Worm (Caenorhabditis elegans) whole organism, late embryonic: Measurements from ENCODE around the gene Y46E12A.2.

Experiments used
- K02D7.2 ChIP-seq: sonication (generic microtip); optimal IDR thresholded peaks from 2 replicates; lab custom pipeline; 2017; ENCODE audit warnings: mild to moderate bottlenecking, missing genetic modification characterization, missing compliant biosample characterization
- K09A11.1 ChIP-seq: sonication (generic microtip); optimal IDR thresholded peaks from 2 replicates; lab custom pipeline; 2017; ENCODE audit warnings: antibody characterized with exemption, mild to moderate bottlenecking, missing genetic modification characterization, missing compliant biosample characterization; ENCODE audit not compliant: insufficient read depth
- T23F11.4 ChIP-seq: fragments of 200-800 bp; sonication (Bioruptor generic); optimal IDR thresholded peaks from 2 replicates; lab custom pipeline; 2018; ENCODE audit warnings: mild to moderate bottlenecking, missing genetic modification characterization, missing compliant biosample characterization
- ama-1 ChIP-seq: fragments of 150-350 bp; optimal IDR thresholded peaks from 2 replicates; lab custom pipeline; 2014
- ceh-14 ChIP-seq: sonication (generic microtip); optimal IDR thresholded peaks from 2 replicates; lab custom pipeline; 2016; ENCODE audit warnings: missing genotype, missing genetic modification characterization, missing compliant biosample characterization
- ceh-22 ChIP-seq: sonication (generic microtip); optimal IDR thresholded peaks from 2 replicates; lab custom pipeline; 2017; ENCODE audit warnings: missing biosample characterization, missing genetic modification characterization
- ceh-30 ChIP-seq: fragments of 150-350 bp; optimal IDR thresholded peaks from 2 replicates; lab custom pipeline; 2014; ENCODE audit warnings: missing biosample characterization, missing genetic modification characterization
- ceh-34 ChIP-seq: sonication (generic microtip); optimal IDR thresholded peaks from 2 replicates; lab custom pipeline; 2016; ENCODE audit warnings: mild to moderate bottlenecking, missing genetic modification characterization, missing compliant biosample characterization
- ceh-48 ChIP-seq: sonication (generic microtip); optimal IDR thresholded peaks from 2 replicates; lab custom pipeline; 2016; ENCODE audit warnings: missing genetic modification characterization, inconsistent platforms, missing compliant biosample characterization
- ceh-6 ChIP-seq: fragments of 200-800 bp; sonication (Bioruptor generic); optimal IDR thresholded peaks from 2 replicates; lab custom pipeline; 2018; ENCODE audit warnings: mild to moderate bottlenecking, missing genetic modification characterization, missing compliant biosample characterization
- dmd-4 ChIP-seq: sonication (generic microtip); optimal IDR thresholded peaks from 2 replicates; lab custom pipeline; 2016; ENCODE audit warnings: borderline replicate concordance, missing genetic modification characterization, missing compliant biosample characterization
- fax-1 ChIP-seq: sonication (generic microtip); optimal IDR thresholded peaks from 2 replicates; lab custom pipeline; 2016; ENCODE audit warnings: missing genotype, missing genetic modification characterization, missing compliant biosample characterization
- fkh-10 ChIP-seq: fragments of 150-350 bp; optimal IDR thresholded peaks from 2 replicates; lab custom pipeline; 2014; ENCODE audit warnings: missing biosample characterization, missing genetic modification reagents, missing genetic modification characterization
- gmeb-2 ChIP-seq: sonication (generic microtip); optimal IDR thresholded peaks from 2 replicates; lab custom pipeline; 2016; ENCODE audit warnings: missing genetic modification characterization, inconsistent platforms, missing compliant biosample characterization
- hlh-15 ChIP-seq: sonication (generic microtip); optimal IDR thresholded peaks from 2 replicates; lab custom pipeline; 2016; ENCODE audit warnings: missing genetic modification characterization, missing compliant biosample characterization
- hlh-30 ChIP-seq: sonication (generic microtip); optimal IDR thresholded peaks from 2 replicates; lab custom pipeline; 2017; ENCODE audit warnings: antibody characterized with exemption, missing genetic modification characterization, missing compliant biosample characterization; ENCODE audit not compliant: insufficient read depth
- hlh-6 ChIP-seq: sonication (generic microtip); optimal IDR thresholded peaks from 2 replicates; lab custom pipeline; 2016; ENCODE audit warnings: missing genotype, missing genetic modification characterization, missing compliant biosample characterization
- lim-6 ChIP-seq: sonication (generic microtip); optimal IDR thresholded peaks from 2 replicates; lab custom pipeline; 2016; ENCODE audit warnings: missing genetic modification characterization, missing compliant biosample characterization
- nfya-1 ChIP-seq: sonication (generic microtip); optimal IDR thresholded peaks from 2 replicates; lab custom pipeline; 2017; ENCODE audit warnings: missing genetic modification characterization, mild to moderate bottlenecking, missing compliant biosample characterization, antibody characterized with exemption, moderate library complexity
- nhr-11 ChIP-seq: fragments of 150-350 bp; optimal IDR thresholded peaks from 2 replicates; lab custom pipeline; 2014; ENCODE audit warnings: missing biosample characterization, missing genetic modification characterization
- odd-2 ChIP-seq: sonication (generic microtip); optimal IDR thresholded peaks from 2 replicates; lab custom pipeline; 2017; ENCODE audit warnings: antibody characterized with exemption, mild to moderate bottlenecking, missing genetic modification characterization, missing compliant biosample characterization
- pat-9 ChIP-seq: fragments of 200-800 bp; sonication (Bioruptor generic); optimal IDR thresholded peaks from 2 replicates; lab custom pipeline; 2018; ENCODE audit warnings: mild to moderate bottlenecking, missing genetic modification characterization, moderate library complexity, missing compliant biosample characterization
- pax-1 ChIP-seq: fragments of 150-350 bp; optimal IDR thresholded peaks from 2 replicates; lab custom pipeline; 2014; ENCODE audit warnings: missing biosample characterization, missing genetic modification characterization
- pha-2 ChIP-seq: sonication (generic microtip); optimal IDR thresholded peaks from 2 replicates; lab custom pipeline; 2017; ENCODE audit warnings: mild to moderate bottlenecking, missing genetic modification characterization, missing compliant biosample characterization
- rnt-1 ChIP-seq: sonication (generic microtip); optimal IDR thresholded peaks from 2 replicates; lab custom pipeline; 2016; ENCODE audit warnings: missing genetic modification characterization, missing compliant biosample characterization
- tbx-2 ChIP-seq: sonication (generic microtip); optimal IDR thresholded peaks from 2 replicates; lab custom pipeline; 2016; ENCODE audit warnings: missing genetic modification characterization, missing compliant biosample characterization
- tbx-7 ChIP-seq: sonication (generic microtip); optimal IDR thresholded peaks from 2 replicates; lab custom pipeline; 2016; ENCODE audit warnings: missing genotype, missing genetic modification characterization, missing compliant biosample characterization
- ttx-3 ChIP-seq: sonication (generic microtip); optimal IDR thresholded peaks from 2 replicates; lab custom pipeline; 2016; ENCODE audit warnings: missing genetic modification reagents, missing genetic modification characterization, missing compliant biosample characterization
- unc-3 ChIP-seq, 2 experiments: fragments of 200-800 bp in 1 of 2; sonication (Bioruptor generic) in 1 of 2; sonication (generic microtip) in 1 of 2; conservative IDR thresholded peaks in 1 of 2; optimal IDR thresholded peaks in 1 of 2; 2 replicates each; pipeline versions ENCODE4 v1.3.6 to Lab custom; 2016 to 2022; ENCODE audit warnings: missing compliant biosample characterization in 2 of 2, missing genetic modification characterization in 2 of 2, missing genetic modification reagents in 1 of 2
- unc-42 ChIP-seq: sonication (generic microtip); optimal IDR thresholded peaks from 2 replicates; lab custom pipeline; 2016; ENCODE audit warnings: missing genotype, missing genetic modification characterization, missing compliant biosample characterization
- unc-86 ChIP-seq: sonication (generic microtip); optimal IDR thresholded peaks from 2 replicates; lab custom pipeline; 2016; ENCODE audit warnings: missing genetic modification characterization, missing compliant biosample characterization
- zip-5 ChIP-seq: sonication (generic microtip); optimal IDR thresholded peaks from 2 replicates; lab custom pipeline; 2016; ENCODE audit warnings: missing genetic modification characterization, missing compliant biosample characterization

The Y46E12A.2 gene

DNA sequence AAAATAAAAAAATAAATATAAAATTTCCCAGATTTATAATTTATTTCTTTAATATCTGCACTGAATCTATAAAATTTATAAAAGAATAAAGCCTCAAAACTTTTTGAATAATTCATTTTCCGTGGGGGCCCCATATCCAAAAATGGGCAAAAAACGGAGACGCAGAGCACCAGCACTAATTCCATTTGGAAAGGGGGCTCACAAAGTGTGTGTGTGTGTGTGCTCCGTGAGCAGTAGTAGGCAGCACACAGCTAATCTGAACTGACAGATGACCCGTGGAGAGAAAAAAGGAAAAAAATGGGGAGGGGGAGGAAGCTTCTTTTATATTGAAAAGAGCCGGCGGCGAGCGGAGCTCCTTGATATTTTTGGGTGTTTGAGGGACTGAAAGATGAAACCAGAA, 33.2 kb downstream of the Y46E12A.2 start:
- TF ChIP-seq unc-42 (tag; lab: Kevin White, UChicago) (peak; percentile 90), pat-9 (tag; lab: Kevin White, UChicago) (no peak)

DNA sequence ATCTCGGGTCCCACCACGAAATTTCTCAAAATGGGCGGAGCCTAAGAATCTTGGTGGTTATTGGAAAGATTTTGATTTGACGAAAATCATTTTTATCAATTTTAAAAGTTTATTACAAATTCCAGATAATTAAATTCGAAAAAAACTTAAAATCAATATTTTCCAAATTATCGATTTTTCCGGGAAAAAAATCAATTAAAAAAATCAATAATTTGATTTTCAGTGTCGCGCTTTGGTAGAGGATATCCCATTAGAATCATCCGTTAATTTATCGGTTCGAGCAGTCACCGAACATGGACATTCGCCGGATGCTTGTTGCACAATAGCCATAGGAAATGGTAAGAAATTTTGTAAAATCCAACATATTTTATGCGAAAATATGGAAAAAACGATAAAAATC, 34.7 kb downstream of the Y46E12A.2 start:
- TF ChIP-seq unc-3 (GFP tag; conservative IDR thresholded peaks at IDR 0.05; lab: Robert Waterston, UW), result no peak
- TF ChIP-seq unc-3 (tag; optimal IDR thresholded peaks at IDR 0.05; lab: Kevin White, UChicago), result no peak
- TF ChIP-seq ceh-48 (tag; lab: Kevin White, UChicago), result peak; percentile 34

DNA sequence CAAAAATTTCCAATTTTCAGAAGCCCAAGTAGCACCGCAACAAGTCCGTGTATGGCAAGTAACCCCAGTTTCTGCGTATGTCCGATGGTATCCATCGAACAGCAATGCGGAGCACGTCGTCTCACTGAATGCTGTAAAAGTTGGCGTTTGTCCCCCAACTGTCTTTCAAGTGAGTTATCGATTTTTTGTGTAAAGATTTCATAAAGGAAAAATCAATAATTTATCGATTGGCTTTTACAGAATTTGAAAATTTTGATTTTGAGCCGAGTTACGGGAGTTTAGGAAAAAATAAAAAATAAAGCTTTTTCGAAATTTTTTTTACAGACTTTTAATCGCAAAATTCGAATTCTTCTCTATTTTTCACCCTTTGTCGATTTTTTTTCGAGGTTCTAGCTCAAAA, 35.4 kb downstream of the Y46E12A.2 start:
- TF ChIP-seq ama-1 (lab: Kevin White, UChicago), result no peak
- TF ChIP-seq T23F11.4 (GFP tag; lab: Kevin White, UChicago), result no peak
- TF ChIP-seq nhr-11 (tag; lab: Kevin White, UChicago), result no peak
- no peak for TF ChIP-seq ceh-30
- TF ChIP-seq dmd-4, result no peak
- TF ChIP-seq fkh-10 (GFP tag; lab: Kevin White, UChicago), result no peak
- TF ChIP-seq hlh-15 (tag; lab: Kevin White, UChicago), result no peak
- TF ChIP-seq unc-42 (tag; lab: Kevin White, UChicago), result no peak
- no peak for TF ChIP-seq K02D7.2 (tag; lab: Kevin White, UChicago)
- no peak for TF ChIP-seq rnt-1
- TF ChIP-seq lim-6, result no peak
- TF ChIP-seq ceh-14 (tag; lab: Kevin White, UChicago), result no peak
- TF ChIP-seq zip-5, result no peak
- no peak for TF ChIP-seq K09A11.1 (tag; lab: Kevin White, UChicago)

DNA sequence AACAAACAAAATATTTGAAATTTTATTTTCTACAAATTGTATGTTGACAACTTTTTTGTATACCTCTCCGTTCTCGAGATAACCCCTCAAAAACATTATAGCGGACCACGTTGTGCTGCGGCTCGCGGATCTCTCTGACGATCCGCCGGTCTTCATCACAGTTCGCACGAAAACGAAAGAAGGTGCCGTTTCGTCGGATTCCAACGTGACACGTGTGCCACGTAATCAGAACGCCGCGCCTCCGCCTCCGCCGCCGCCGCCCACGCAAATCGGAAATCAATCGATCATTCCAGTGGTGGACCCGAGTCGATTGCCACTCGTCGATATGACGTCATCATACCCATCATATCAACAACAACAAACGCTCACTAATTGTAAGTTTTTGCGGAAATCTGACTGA, 40.7 kb downstream of the Y46E12A.2 start:
- TF ChIP-seq unc-3 (GFP tag; conservative IDR thresholded peaks at IDR 0.05; lab: Robert Waterston, UW), result no peak
- TF ChIP-seq unc-3 (tag; optimal IDR thresholded peaks at IDR 0.05; lab: Kevin White, UChicago), result no peak
- no peak for TF ChIP-seq odd-2 (tag; lab: Kevin White, UChicago)
- no peak for TF ChIP-seq ttx-3 (tag; lab: Kevin White, UChicago)
- no peak for TF ChIP-seq pat-9 (tag; lab: Kevin White, UChicago)
- TF ChIP-seq unc-42 (tag; lab: Kevin White, UChicago), result no peak
- no peak for TF ChIP-seq ceh-22 (tag; lab: Kevin White, UChicago)
- no peak for TF ChIP-seq ceh-34 (tag; lab: Kevin White, UChicago)

DNA sequence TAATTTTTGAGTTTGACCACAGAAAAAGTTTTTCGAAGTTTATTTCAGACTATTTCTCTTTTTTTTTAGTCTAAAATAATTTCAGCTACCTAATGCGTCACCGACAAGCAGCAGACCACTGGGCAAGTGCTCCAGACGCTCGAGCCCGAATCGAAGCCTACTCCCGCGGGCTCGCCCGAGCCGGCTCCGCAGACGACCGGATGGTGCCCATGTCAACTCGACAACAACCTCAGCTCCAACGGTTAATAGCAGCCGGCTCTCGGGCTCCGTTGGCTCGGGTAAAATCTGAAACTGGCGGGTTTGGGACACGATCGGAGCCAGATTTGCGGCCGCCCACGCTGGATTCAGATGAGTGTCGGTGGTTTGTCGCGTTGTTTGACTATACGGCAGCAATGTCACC, 44.3 kb downstream of the Y46E12A.2 start:
- TF ChIP-seq pha-2 (tag; lab: Kevin White, UChicago), result no peak

DNA sequence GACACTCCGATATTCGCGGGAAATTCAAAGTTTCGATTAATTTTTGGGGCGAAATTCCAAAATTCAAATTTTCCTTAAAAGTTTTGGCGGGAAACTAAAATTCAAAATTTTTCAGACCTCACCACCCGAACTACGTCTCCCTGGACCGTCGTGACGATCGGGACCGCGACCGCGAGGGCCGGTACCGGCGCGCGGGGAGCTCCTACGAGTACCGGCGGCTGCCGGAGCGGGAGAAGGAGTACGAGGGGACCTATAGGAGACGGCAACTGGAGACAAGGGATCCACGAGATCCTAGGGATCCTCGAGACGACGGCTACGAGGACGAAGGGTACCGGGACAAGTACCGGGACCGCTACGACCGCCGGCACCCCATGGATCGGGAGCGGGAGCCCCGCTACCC, 45.7 kb downstream of the Y46E12A.2 start:
- TF ChIP-seq tbx-2 (no peak), odd-2 (tag; lab: Kevin White, UChicago) (no peak), K09A11.1 (tag; lab: Kevin White, UChicago) (no peak), tbx-7 (no peak), ceh-6 (no peak), hlh-6 (no peak), unc-86 (no peak), lim-6 (no peak), ceh-14 (tag; lab: Kevin White, UChicago) (no peak), nfya-1 (no peak), gmeb-2 (tag; lab: Kevin White, UChicago) (no peak), ceh-30 (no peak), fax-1 (no peak), pax-1 (tag; lab: Kevin White, UChicago) (no peak), hlh-30 (no peak)
